Fruit fly (Drosophila melanogaster): Measurements from ENCODE around the gene CG1265.

CG1265 gene

dm6 chr3L:4209731-4210130 is 44.8 kb upstream of the CG1265 start (continued):
- TF ChIP-seq dysf (GFP tag; IDR thresholded peaks at IDR 0.05) (0 out of 3 replicates have a peak, but pooled peaks have one; percentile 26), ase (GFP tag; IDR thresholded peaks at IDR 0.05) (peak; percentile 49; the same call in 1 of the 3 replicates), jumu (GFP tag; optimal IDR thresholded peaks at IDR 0.05) (no peak), zen (tag; optimal IDR thresholded peaks at IDR 0.05) (peak; percentile 60), CG10431 (GFP tag; optimal IDR thresholded peaks at IDR 0.05) (no peak), zfh1 (GFP tag; IDR thresholded peaks at IDR 0.05) (peak; percentile 64), CG4730 (GFP tag; IDR thresholded peaks at IDR 0.05) (0 out of 2 replicates have a peak, but pooled peaks have one; percentile 18), CG4424 (GFP tag; optimal IDR thresholded peaks at IDR 0.05) (peak; percentile 5), Ptx1 (GFP tag; IDR thresholded peaks at IDR 0.05) (peak; percentile 23; the same call in 1 of the 2 replicates), CG14710 (tag; optimal IDR thresholded peaks at IDR 0.05) (peak; percentile 23), CG10267 (tag; optimal IDR thresholded peaks at IDR 0.05) (peak; percentile 15), Drgx (GFP tag; IDR thresholded peaks at IDR 0.05) (peak; percentile 74), CG2712 (tag; optimal IDR thresholded peaks at IDR 0.05) (peak; percentile 62), sens (GFP tag) (peak; percentile 82), CG15696 (tag; optimal IDR thresholded peaks at IDR 0.05) (peak; percentile 20), croc (GFP tag; conservative IDR thresholded peaks at IDR 0.05) (0 out of 3 replicates have a peak, but pooled peaks have one; percentile 36), prd (optimal IDR thresholded peaks at IDR 0.05) (no peak), prd (GFP tag; IDR thresholded peaks at IDR 0.05) (peak; percentile 68; the same call in 2 of the 3 replicates), pros (GFP tag; optimal IDR thresholded peaks at IDR 0.05) (no peak), CG7963 (GFP tag; IDR thresholded peaks at IDR 0.05; ENCODE audit: partially characterized antibody) (no peak), fd96Cb (tag; optimal IDR thresholded peaks at IDR 0.05) (peak; percentile 40), dmrt99B (tag; optimal IDR thresholded peaks at IDR 0.05) (peak; percentile 48), trem (tag; optimal IDR thresholded peaks at IDR 0.05) (peak; percentile 16), Six4 (GFP tag; optimal IDR thresholded peaks at IDR 0.05) (peak; percentile 11), Rx (GFP tag; IDR thresholded peaks at IDR 0.05) (0 out of 2 replicates have a peak, but pooled peaks have one; percentile 35), CG5245 (GFP tag; optimal IDR thresholded peaks at IDR 0.05) (peak; percentile 4), CG17359 (tag; optimal IDR thresholded peaks at IDR 0.05) (peak; percentile 34), vvl (GFP tag; IDR thresholded peaks at IDR 0.05) (peak; percentile 47), CG17829 (tag; optimal IDR thresholded peaks at IDR 0.05) (peak; percentile 44), tap (tag; optimal IDR thresholded peaks at IDR 0.05) (peak; percentile 35), en (GFP tag; optimal IDR thresholded peaks at IDR 0.05) (no peak), insv (GFP tag; optimal IDR thresholded peaks at IDR 0.05) (no peak), Blimp-1 (GFP tag; optimal IDR thresholded peaks at IDR 0.05) (peak; percentile 58), CG4404 (GFP tag; IDR thresholded peaks at IDR 0.05) (0 out of 2 replicates have a peak, but pooled peaks have one; percentile 18)

DNA sequence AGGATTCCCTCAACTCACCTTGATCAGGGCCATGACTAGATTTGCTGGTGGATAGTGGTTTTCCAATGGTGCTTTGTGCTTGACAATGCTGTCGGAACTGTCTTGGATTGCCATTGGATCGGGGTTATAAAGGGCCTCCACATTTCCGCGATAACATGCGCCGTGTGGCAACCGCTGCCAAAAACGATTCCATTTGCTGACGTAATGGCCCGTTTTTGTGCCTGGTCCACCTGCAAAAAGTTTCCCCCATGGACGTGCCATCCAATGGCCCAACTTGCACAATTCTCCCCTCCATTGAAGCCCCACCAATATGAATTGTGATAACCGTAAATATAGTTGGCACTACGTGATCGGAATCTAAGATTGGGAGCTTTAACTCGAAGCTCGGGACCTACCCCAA is 43.1 kb upstream of the CG1265 start, which contains the start of gene Cpr64Ab:
Gene Cpr64Ab (minus strand): TSS at position 101 of the 400 bp plus-strand sequence.
- TF ChIP-seq Adf1 (GFP tag; IDR thresholded peaks at IDR 0.05) (no peak), D (optimal IDR thresholded peaks at IDR 0.05) (no peak), D (GFP tag; optimal IDR thresholded peaks at IDR 0.05) (no peak), MBD-R2 (GFP tag; IDR thresholded peaks at IDR 0.05) (no peak), sc (optimal IDR thresholded peaks at IDR 0.05) (no peak), sc (GFP tag; optimal IDR thresholded peaks at IDR 0.05) (no peak), row (GFP tag; IDR thresholded peaks at IDR 0.05) (no peak), tin (GFP tag; optimal IDR thresholded peaks at IDR 0.05) (no peak), ara (GFP tag; IDR thresholded peaks at IDR 0.05) (no peak), sna (GFP tag; IDR thresholded peaks at IDR 0.05; ENCODE audit: partially characterized antibody) (no peak), Bdp1 (GFP tag; optimal IDR thresholded peaks at IDR 0.05) (no peak), lab (GFP tag; optimal IDR thresholded peaks at IDR 0.05) (no peak), CG9727 (GFP tag; optimal IDR thresholded peaks at IDR 0.05) (no peak), CG6813 (GFP tag; optimal IDR thresholded peaks at IDR 0.05) (no peak), bbx (GFP tag; IDR thresholded peaks at IDR 0.05; ENCODE audit: partially characterized antibody) (no peak), CG2889 (GFP tag; IDR thresholded peaks at IDR 0.05) (no peak), Ets97D (GFP tag; optimal IDR thresholded peaks at IDR 0.05) (no peak), Dbx (GFP tag; IDR thresholded peaks at IDR 0.05) (no peak), Gsc (GFP tag; IDR thresholded peaks at IDR 0.05) (no peak)
